Fruit fly (Drosophila melanogaster) whole organism, wandering third instar larva: Measurements from ENCODE around the gene Rad17.

Experiments
- Abd-B ChIP-seq: fragments of >200 bp; optimal IDR thresholded peaks from 2 replicates; lab custom pipeline; 2017; ENCODE audit warnings: missing biosample characterization, missing genetic modification characterization
- CG32264 ChIP-seq: fragments of 200-800 bp; sonication (Bioruptor generic); optimal IDR thresholded peaks from 2 replicates; lab custom pipeline; 2016; ENCODE audit warnings: missing biosample characterization, missing genetic modification characterization
- CG9705 ChIP-seq: fragments of 200-800 bp; sonication (Bioruptor generic); optimal IDR thresholded peaks from 2 replicates; lab custom pipeline; 2018; ENCODE audit warnings: missing biosample characterization, mild to moderate bottlenecking, missing genetic modification characterization
- CrebA ChIP-seq: fragments of 200-800 bp; sonication (Bioruptor generic); optimal IDR thresholded peaks from 2 replicates; lab custom pipeline; 2016; ENCODE audit warnings: missing biosample characterization, mild to moderate bottlenecking, missing genetic modification characterization, borderline replicate concordance
- Dfd ChIP-seq: fragments of >200 bp; optimal IDR thresholded peaks from 2 replicates; lab custom pipeline; 2017; ENCODE audit warnings: missing biosample characterization, missing genetic modification characterization
- Dif ChIP-seq: fragments of 200-275, 200-300 bp; sonication (Bioruptor generic); optimal IDR thresholded peaks from 2 replicates; lab custom pipeline; 2018; ENCODE audit warnings: missing biosample characterization, missing genetic modification characterization; ENCODE audit not compliant: partially characterized antibody
- GATAd ChIP-seq: sonication (Bioruptor generic); optimal IDR thresholded peaks from 2 replicates; lab custom pipeline; 2016; ENCODE audit warnings: missing biosample characterization, missing genetic modification characterization
- HLH106 ChIP-seq: fragments of 200-800 bp; optimal IDR thresholded peaks from 3 replicates; lab custom pipeline; 2019; ENCODE audit warnings: missing biosample characterization, mild to moderate bottlenecking, missing genetic modification characterization, moderate library complexity
- Hnf4 ChIP-seq: fragments of 200-800 bp; sonication (Bioruptor generic); optimal IDR thresholded peaks from 2 replicates; lab custom pipeline; 2016; ENCODE audit warnings: missing biosample characterization, mild to moderate bottlenecking, missing genetic modification characterization
- Hr78 ChIP-seq: fragments of >200 bp; optimal IDR thresholded peaks from 2 replicates; lab custom pipeline; 2017; ENCODE audit warnings: missing biosample characterization, missing genetic modification characterization
- Hr83 ChIP-seq: fragments of 200-300 bp; sonication (Bioruptor generic); optimal IDR thresholded peaks from 2 replicates; lab custom pipeline; 2016; ENCODE audit warnings: missing biosample characterization, mild to moderate bottlenecking, missing genetic modification characterization, moderate library complexity; ENCODE audit not compliant: poor library complexity, severe bottlenecking
- Jra ChIP-seq: sonication (Bioruptor generic); optimal IDR thresholded peaks from 2 replicates; lab custom pipeline; 2016; ENCODE audit warnings: missing biosample characterization, missing genetic modification characterization
- Mio ChIP-seq: sonication (Bioruptor generic); optimal IDR thresholded peaks from 2 replicates; lab custom pipeline; 2016; ENCODE audit warnings: missing biosample characterization, missing genetic modification characterization
- Myc ChIP-seq: fragments of >200 bp; optimal IDR thresholded peaks from 2 replicates; lab custom pipeline; 2017
- N ChIP-seq: fragments of >200 bp; optimal IDR thresholded peaks from 2 replicates; lab custom pipeline; 2018; ENCODE audit warnings: missing biosample characterization, missing external identifiers, missing genetic modification characterization
- OdsH ChIP-seq: fragments of 200-800 bp; sonication (Bioruptor generic); optimal IDR thresholded peaks from 2 replicates; lab custom pipeline; 2016; ENCODE audit warnings: missing biosample characterization, mild to moderate bottlenecking, missing genetic modification characterization
- Rel ChIP-seq, 2 experiments: fragments of 200-800 bp; sonication (Bioruptor generic) in 1 of 2; optimal IDR thresholded peaks; 2 replicates in 1 of 2; 3 replicates in 1 of 2; lab custom pipeline; 2016 to 2019; ENCODE audit warnings: mild to moderate bottlenecking in 2 of 2, missing biosample characterization in 2 of 2, missing genetic modification characterization in 2 of 2, moderate library complexity in 1 of 2
- Sp1 ChIP-seq: fragments of 200-800 bp; sonication (Bioruptor generic); optimal IDR thresholded peaks from 3 replicates; lab custom pipeline; 2019; ENCODE audit warnings: missing biosample characterization, mild to moderate bottlenecking, missing genetic modification characterization, moderate library complexity
- Vsx2 ChIP-seq: fragments of 200-300, 225-300 bp; sonication (Bioruptor generic); optimal IDR thresholded peaks from 2 replicates; lab custom pipeline; 2018; ENCODE audit warnings: missing biosample characterization, missing genetic modification characterization; ENCODE audit not compliant: partially characterized antibody
- br ChIP-seq: fragments of 200-800 bp; sonication (Bioruptor generic); optimal IDR thresholded peaks from 2 replicates; lab custom pipeline; 2016; ENCODE audit warnings: missing biosample characterization, missing genetic modification characterization
- brk ChIP-seq: fragments of 200-800 bp; sonication (Bioruptor generic); optimal IDR thresholded peaks from 2 replicates; lab custom pipeline; 2016; ENCODE audit warnings: missing biosample characterization, mild to moderate bottlenecking, missing genetic modification characterization
- dl ChIP-seq, 2 experiments: fragments of 175-275, 200-275 bp in 1 of 2; fragments of 200-275 bp in 1 of 2; sonication (Bioruptor generic); optimal IDR thresholded peaks; lab custom pipeline; 2018; ENCODE audit warnings: mild to moderate bottlenecking in 2 of 2, missing biosample characterization in 2 of 2, missing genetic modification characterization in 2 of 2, moderate library complexity in 2 of 2; ENCODE audit not compliant: partially characterized antibody in 2 of 2, insufficient read depth in 1 of 2
- dmrt93B ChIP-seq: fragments of 200-800 bp; sonication (Bioruptor generic); optimal IDR thresholded peaks from 2 replicates; lab custom pipeline; 2018; ENCODE audit warnings: missing biosample characterization, mild to moderate bottlenecking, missing genetic modification characterization
- dsf ChIP-seq: sonication (Bioruptor generic); optimal IDR thresholded peaks from 2 replicates; lab custom pipeline; 2016; ENCODE audit warnings: missing biosample characterization, missing genetic modification characterization, borderline replicate concordance
- ey ChIP-seq: fragments of 200-800 bp; sonication (Bioruptor generic); optimal IDR thresholded peaks from 2 replicates; lab custom pipeline; 2016; ENCODE audit warnings: missing biosample characterization, missing genetic modification characterization
- foxo ChIP-seq, 2 experiments: fragments of 200-800 bp; sonication (Bioruptor generic); optimal IDR thresholded peaks; 2 replicates in 1 of 2; 3 replicates in 1 of 2; lab custom pipeline; 2016 to 2017; ENCODE audit warnings: missing biosample characterization in 2 of 2, missing genetic modification characterization in 2 of 2
- fru ChIP-seq: fragments of 200-800 bp; sonication (Bioruptor generic); optimal IDR thresholded peaks from 3 replicates; lab custom pipeline; 2016; ENCODE audit warnings: missing biosample characterization, mild to moderate bottlenecking, missing genetic modification characterization
- h ChIP-seq: fragments of 200-800 bp; sonication (Bioruptor generic); optimal IDR thresholded peaks from 3 replicates; lab custom pipeline; 2016; ENCODE audit warnings: missing biosample characterization, mild to moderate bottlenecking, missing genetic modification characterization
- jim ChIP-seq: fragments of 175-275, 200-325 bp; sonication (Bioruptor generic); optimal IDR thresholded peaks from 2 replicates; lab custom pipeline; 2016; ENCODE audit warnings: missing biosample characterization, mild to moderate bottlenecking, missing genetic modification characterization
- lola ChIP-seq: fragments of >200 bp; optimal IDR thresholded peaks from 2 replicates; lab custom pipeline; 2017; ENCODE audit warnings: missing biosample characterization, missing genetic modification characterization
- pan ChIP-seq: fragments of >200 bp; optimal IDR thresholded peaks from 2 replicates; lab custom pipeline; 2017
- rgr ChIP-seq: fragments of 200-800 bp; sonication (Bioruptor generic); optimal IDR thresholded peaks from 3 replicates; lab custom pipeline; 2016; ENCODE audit warnings: missing biosample characterization, mild to moderate bottlenecking, missing genetic modification characterization
- sage ChIP-seq: fragments of 200-800 bp; sonication (Bioruptor generic); optimal IDR thresholded peaks from 2 replicates; lab custom pipeline; 2016; ENCODE audit warnings: missing biosample characterization, mild to moderate bottlenecking, missing genetic modification characterization
- sv ChIP-seq: fragments of 200-800 bp; sonication (Bioruptor generic); optimal IDR thresholded peaks from 3 replicates; lab custom pipeline; 2016; ENCODE audit warnings: missing biosample characterization, missing genetic modification characterization
- tai ChIP-seq: sonication (Bioruptor generic); optimal IDR thresholded peaks from 2 replicates; lab custom pipeline; 2016; ENCODE audit warnings: missing biosample characterization, missing genetic modification characterization
- usp ChIP-seq: fragments of >200 bp; optimal IDR thresholded peaks from 2 replicates; lab custom pipeline; 2017; ENCODE audit warnings: missing biosample characterization, missing genetic modification characterization
- woc ChIP-seq: sonication (Bioruptor generic); optimal IDR thresholded peaks from 2 replicates; lab custom pipeline; 2016; ENCODE audit warnings: missing biosample characterization, mild to moderate bottlenecking, missing genetic modification characterization

Gene Rad17

DNA sequence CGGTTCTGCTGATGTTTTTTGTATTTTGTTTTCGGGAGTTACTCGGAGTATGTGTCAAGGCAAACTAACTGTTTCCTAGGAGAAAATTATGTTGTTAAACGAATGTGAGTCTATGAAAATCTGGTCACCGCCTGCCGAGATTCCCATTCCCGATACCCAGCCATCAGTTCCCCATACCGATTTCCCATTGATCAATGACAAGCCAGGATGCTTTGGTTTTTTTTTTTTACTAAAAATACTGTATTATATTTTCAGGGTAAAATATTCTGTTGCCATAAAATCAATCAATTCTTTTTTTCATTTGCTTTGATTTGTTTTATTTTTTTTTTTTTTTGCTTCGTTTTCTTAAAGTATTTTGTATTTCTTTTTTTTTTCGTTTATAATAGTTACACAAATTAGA, 20.5 kb downstream of the Rad17 start, which contains the start of gene CG7886:
Gene CG7886, minus strand, starts transcription at position 101 of the 400 bp plus-strand sequence.
- TF ChIP-seq GATAd (GFP tag; lab: Kevin White, UChicago), result no peak
- TF ChIP-seq dmrt93B (GFP tag; lab: Kevin White, UChicago), result no peak
- no peak for TF ChIP-seq OdsH
- no peak for TF ChIP-seq sage (GFP tag; lab: Kevin White, UChicago)
- TF ChIP-seq Hr83 (GFP tag; lab: Kevin White, UChicago), result no peak
- TF ChIP-seq rgr, result no peak
- no peak for TF ChIP-seq pan (lab: Kevin White, UChicago)
- TF ChIP-seq Abd-B (GFP tag; lab: Kevin White, UChicago), result no peak
- TF ChIP-seq, all 38 proteins: peak for 0

DNA sequence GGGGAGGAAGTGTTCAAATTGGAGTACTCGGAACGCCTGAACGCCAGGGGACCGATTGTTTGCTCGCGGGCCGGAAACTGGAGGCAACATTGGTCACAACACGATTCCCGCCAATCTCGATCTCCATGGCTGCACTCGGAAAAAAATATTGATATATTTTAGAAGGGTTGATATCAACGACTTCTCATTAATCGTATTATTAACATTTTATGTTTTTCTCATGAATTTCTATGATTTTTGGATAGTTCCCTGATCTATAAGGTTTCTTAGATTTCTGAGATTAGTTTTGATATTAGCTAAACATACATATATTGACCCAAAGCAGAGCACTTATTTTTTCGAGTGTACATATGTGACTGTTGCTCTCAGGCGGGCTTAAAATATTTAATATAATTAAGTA, 31.1 kb downstream of the Rad17 start:
- TF ChIP-seq Hnf4 (GFP tag; lab: Kevin White, UChicago), result no peak
- TF ChIP-seq, all 38 proteins: peak for 0

DNA sequence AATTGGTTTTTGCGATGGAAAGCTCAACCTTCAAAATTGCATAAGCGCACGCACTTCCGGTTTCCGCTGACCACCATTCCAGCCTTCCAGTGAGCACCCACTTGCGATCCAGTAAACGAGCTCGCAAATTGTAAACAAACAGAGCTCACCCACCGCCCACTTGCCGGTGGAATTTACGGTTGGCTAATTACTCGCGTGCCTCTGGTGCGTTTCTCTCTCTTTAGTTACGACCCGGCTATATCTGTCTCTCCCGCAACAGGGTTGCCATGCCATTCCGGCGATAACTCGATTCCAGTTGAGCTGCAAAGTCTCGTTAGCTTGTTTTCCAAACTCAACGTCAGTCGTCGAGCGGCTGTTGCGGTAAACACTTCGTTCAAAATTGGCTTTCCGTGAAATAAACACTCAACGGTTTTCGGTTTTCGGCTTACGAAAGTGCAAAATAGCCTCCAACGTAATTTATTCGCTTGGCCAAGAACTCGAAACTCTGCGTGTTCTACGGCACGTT, 32.8 kb downstream of the Rad17 start, which contains the start of gene Cad88C:
Gene Cad88C, plus strand, starts transcription at position 360 of the 505 bp plus-strand sequence.
- TF ChIP-seq Vsx2 (GFP tag; lab: Kevin White, UChicago) (peak; percentile 41), Myc (lab: Kevin White, UChicago) (no peak), h (GFP tag; lab: Kevin White, UChicago) (no peak)

DNA sequence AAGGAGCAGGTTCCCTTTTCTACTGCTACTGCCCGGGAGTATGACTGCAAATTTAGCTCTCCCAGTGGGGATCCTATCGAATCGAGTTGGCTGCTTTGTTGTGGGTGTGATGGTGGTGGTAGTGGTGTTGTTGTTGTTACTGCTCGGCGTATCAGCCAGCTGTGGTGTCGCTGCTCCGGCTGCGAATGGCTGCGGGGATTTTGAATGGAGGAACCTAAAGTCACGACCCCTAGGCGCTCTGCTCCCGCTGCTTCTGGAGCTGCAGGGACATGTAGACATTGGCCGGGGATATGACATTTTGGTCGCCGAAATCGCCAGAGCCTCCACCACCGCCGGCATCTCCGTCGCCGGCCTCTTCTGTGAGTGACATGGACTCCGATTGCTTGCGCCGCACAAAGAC, 36.2 kb downstream of the Rad17 start:
- TF ChIP-seq dl (GFP tag; optimal IDR thresholded peaks at IDR 0.05; lab: Kevin White, UChicago; ENCODE audit: insufficient read depth in 1 of 2, partially characterized antibody in 2 of 2), result no peak
- TF ChIP-seq Rel (GFP tag; optimal IDR thresholded peaks at IDR 0.05; lab: Kevin White, UChicago), result no peak
- peak; percentile 56 for TF ChIP-seq Rel (tag; optimal IDR thresholded peaks at IDR 0.05; lab: Kevin White, UChicago)

dm6 chr3R:14625215-14626156, 37.5 kb downstream of the Rad17 start, which contains the start of the genes put and His4r:
TSS of gene put (minus strand) at chr3R:14625703.
TSS of gene His4r (plus strand) at chr3R:14625755.
- TF ChIP-seq Hr83 (GFP tag; lab: Kevin White, UChicago), result peak; percentile 28
- peak; percentile 3 for TF ChIP-seq woc
- TF ChIP-seq pan (lab: Kevin White, UChicago), result no peak
- no peak for TF ChIP-seq Mio
- TF ChIP-seq dl (GFP tag; optimal IDR thresholded peaks at IDR 0.05; lab: Kevin White, UChicago; ENCODE audit: insufficient read depth in 1 of 2, partially characterized antibody in 2 of 2), result no peak
- no peak for TF ChIP-seq Abd-B (GFP tag; lab: Kevin White, UChicago)
- TF ChIP-seq Dfd (GFP tag; lab: Kevin White, UChicago), result no peak
- no peak for TF ChIP-seq lola (GFP tag; lab: Kevin White, UChicago)
- TF ChIP-seq sv (GFP tag; lab: Kevin White, UChicago), result no peak
- TF ChIP-seq jim, result no peak
- no peak for TF ChIP-seq br (GFP tag; lab: Kevin White, UChicago)
- no peak for TF ChIP-seq Dif (GFP tag; lab: Kevin White, UChicago)
- no peak for TF ChIP-seq GATAd (GFP tag; lab: Kevin White, UChicago)
- no peak for TF ChIP-seq CrebA (GFP tag; lab: Kevin White, UChicago)
- TF ChIP-seq CG32264 (GFP tag; lab: Kevin White, UChicago), result no peak
- TF ChIP-seq dsf (GFP tag; lab: Kevin White, UChicago), result no peak
- TF ChIP-seq HLH106, result peak; percentile 18
- TF ChIP-seq tai, result no peak
- TF ChIP-seq Hr78 (GFP tag; lab: Kevin White, UChicago), result no peak
- TF ChIP-seq Sp1 (GFP tag; lab: Kevin White, UChicago), result peak; percentile 44
- no peak for TF ChIP-seq Hnf4 (GFP tag; lab: Kevin White, UChicago)
- TF ChIP-seq brk, result no peak
- no peak for TF ChIP-seq Myc (lab: Kevin White, UChicago)
- no peak for TF ChIP-seq Rel (GFP tag; optimal IDR thresholded peaks at IDR 0.05; lab: Kevin White, UChicago)
- peak; percentile 34 for TF ChIP-seq Rel (tag; optimal IDR thresholded peaks at IDR 0.05; lab: Kevin White, UChicago)
- TF ChIP-seq dmrt93B (GFP tag; lab: Kevin White, UChicago), result no peak
- TF ChIP-seq Jra (GFP tag; lab: Kevin White, UChicago), result peak; percentile 35
- peak; percentile 9 for TF ChIP-seq OdsH
- TF ChIP-seq CG9705 (GFP tag; lab: Kevin White, UChicago), result no peak
- no peak for TF ChIP-seq Vsx2 (GFP tag; lab: Kevin White, UChicago)
- TF ChIP-seq fru (GFP tag; lab: Kevin White, UChicago), result no peak
- TF ChIP-seq usp (GFP tag; lab: Kevin White, UChicago), result no peak
- no peak for TF ChIP-seq sage (GFP tag; lab: Kevin White, UChicago)
- no peak for TF ChIP-seq ey (GFP tag; lab: Kevin White, UChicago)
- peak; percentile 59 for TF ChIP-seq rgr
- peak in 1 of 2 experiments; percentile 39 for TF ChIP-seq foxo (GFP tag; optimal IDR thresholded peaks at IDR 0.05; lab: Kevin White, UChicago)
- TF ChIP-seq N (GFP tag; lab: Kevin White, UChicago), result no peak
